Worm (Caenorhabditis elegans) whole organism, young adult: ENCODE measurements around the gene sbt-1.
A peak's percentile ranks its signal among the peaks of the same experiment; 100 is the strongest.

Experiments used
- B0336.3 ChIP-seq: fragments of 200-800 bp; sonication (Bioruptor generic); IDR thresholded peaks from 2 replicates; pipeline ENCODE4 v1.3.6; 2022; ENCODE audit warnings: missing genetic modification characterization, missing compliant biosample characterization
- C17E4.6 ChIP-seq: fragments of 200-800 bp; sonication (Bioruptor generic); IDR thresholded peaks from 2 replicates; pipeline ENCODE4 v1.3.6; 2022; ENCODE audit warnings: missing genetic modification reagents, missing genetic modification characterization, missing compliant biosample characterization
- D2030.7 ChIP-seq: fragments of 200-800 bp; sonication (Bioruptor generic); IDR thresholded peaks from 2 replicates; pipeline ENCODE4 v1.3.6; 2022; ENCODE audit warnings: missing genetic modification reagents, missing genetic modification characterization, missing compliant biosample characterization
- F33H1.4 ChIP-seq: fragments of 200-800 bp; sonication (Bioruptor generic); IDR thresholded peaks from 2 replicates; pipeline ENCODE4 v1.3.6; 2022; ENCODE audit warnings: missing genetic modification reagents, missing genetic modification characterization, missing compliant biosample characterization
- F52B5.7 ChIP-seq: sonication (generic microtip); optimal IDR thresholded peaks from 2 replicates; lab custom pipeline; 2016; ENCODE audit warnings: mild to moderate bottlenecking, missing genetic modification characterization, missing compliant biosample characterization
- T07F8.4 ChIP-seq: sonication (generic microtip); optimal IDR thresholded peaks from 2 replicates; lab custom pipeline; 2016; ENCODE audit warnings: mild to moderate bottlenecking, missing genetic modification characterization, moderate library complexity, missing compliant biosample characterization
- Y56A3A.18 ChIP-seq: fragments of 200-800 bp; sonication (Bioruptor generic); IDR thresholded peaks from 2 replicates; pipeline ENCODE4 v1.3.6; 2022; ENCODE audit warnings: missing genetic modification reagents, missing genetic modification characterization, missing compliant biosample characterization
- Y79H2A.3 ChIP-seq: fragments of 200-800 bp; sonication (Bioruptor generic); conservative IDR thresholded peaks from 2 replicates; pipeline ENCODE4 v1.3.6; 2022; ENCODE audit warnings: missing genetic modification reagents, missing genetic modification characterization, missing compliant biosample characterization
- ZK185.1 ChIP-seq: sonication (generic microtip); optimal IDR thresholded peaks from 2 replicates; lab custom pipeline; 2016; ENCODE audit warnings: mild to moderate bottlenecking, missing genetic modification characterization, missing compliant biosample characterization; ENCODE audit not compliant: poor library complexity, severe bottlenecking
- akir-1 ChIP-seq: fragments of 200-800 bp; sonication (Bioruptor generic); optimal IDR thresholded peaks from 2 replicates; lab custom pipeline; 2018; ENCODE audit warnings: mild to moderate bottlenecking, missing genetic modification characterization, moderate library complexity, missing compliant biosample characterization
- ama-1 ChIP-seq, 3 experiments: fragments of 150-350 bp in 1 of 3; sonication (generic microtip) in 2 of 3; optimal IDR thresholded peaks; 2 replicates each; lab custom pipeline; 2014 to 2018; ENCODE audit warnings: missing biosample characterization in 2 of 3, missing genetic modification characterization in 2 of 3, missing genetic modification reagents in 2 of 3
- atf-7 ChIP-seq: sonication (generic microtip); optimal IDR thresholded peaks from 2 replicates; lab custom pipeline; 2017; ENCODE audit warnings: mild to moderate bottlenecking, missing genetic modification characterization, missing compliant biosample characterization
- bed-1 ChIP-seq: fragments of 200-800 bp; sonication (Bioruptor generic); IDR thresholded peaks from 2 replicates; pipeline ENCODE4 v1.3.6; 2022; ENCODE audit warnings: missing genetic modification reagents, missing genetic modification characterization, missing compliant biosample characterization
- bed-2 ChIP-seq: fragments of 200-800 bp; sonication (Bioruptor generic); IDR thresholded peaks from 2 replicates; pipeline ENCODE4 v1.3.6; 2022; ENCODE audit warnings: missing genetic modification reagents, missing genetic modification characterization, missing compliant biosample characterization
- cebp-1 ChIP-seq, 2 experiments: fragments of 200-800 bp in 1 of 2; sonication (Bioruptor generic) in 1 of 2; sonication (generic microtip) in 1 of 2; IDR thresholded peaks in 1 of 2; optimal IDR thresholded peaks in 1 of 2; 2 replicates each; pipeline versions ENCODE4 v1.3.6 to Lab custom; 2017 to 2022; ENCODE audit warnings: missing compliant biosample characterization in 2 of 2, missing genetic modification characterization in 2 of 2, mild to moderate bottlenecking in 1 of 2, missing genetic modification reagents in 1 of 2, moderate library complexity in 1 of 2
- ceh-27 ChIP-seq: fragments of 200-800 bp; sonication (Bioruptor generic); optimal IDR thresholded peaks from 2 replicates; lab custom pipeline; 2018; ENCODE audit warnings: mild to moderate bottlenecking, missing genetic modification characterization, moderate library complexity, missing compliant biosample characterization
- ceh-58 ChIP-seq: fragments of 200-800 bp; sonication (Bioruptor generic); IDR thresholded peaks from 2 replicates; pipeline ENCODE4 v1.3.6; 2022; ENCODE audit warnings: missing genetic modification characterization, missing compliant biosample characterization
- ceh-91 ChIP-seq: fragments of 200-800 bp; sonication (Bioruptor generic); IDR thresholded peaks from 2 replicates; pipeline ENCODE4 v1.3.6; 2022; ENCODE audit warnings: missing genetic modification reagents, missing genetic modification characterization, missing compliant biosample characterization
- dpl-1 ChIP-seq: fragments of 150-350 bp; optimal IDR thresholded peaks from 2 replicates; lab custom pipeline; 2014; ENCODE audit warnings: missing biosample characterization, missing genetic modification reagents, missing genetic modification characterization
- egrh-3 ChIP-seq: fragments of 200-800 bp; sonication (Bioruptor generic); IDR thresholded peaks from 2 replicates; pipeline ENCODE4 v1.3.6; 2022; ENCODE audit warnings: missing genetic modification reagents, missing genetic modification characterization, missing compliant biosample characterization
- ekl-4 ChIP-seq: fragments of 200-800 bp; sonication (Bioruptor generic); IDR thresholded peaks from 2 replicates; pipeline ENCODE4 v1.3.6; 2022; ENCODE audit warnings: missing genetic modification reagents, missing genetic modification characterization, missing compliant biosample characterization
- gei-17 ChIP-seq: fragments of 200-800 bp; sonication (Bioruptor generic); optimal IDR thresholded peaks from 2 replicates; lab custom pipeline; 2018; ENCODE audit warnings: mild to moderate bottlenecking, missing genetic modification characterization, missing compliant biosample characterization
- hlh-12 ChIP-seq: sonication (generic microtip); optimal IDR thresholded peaks from 2 replicates; lab custom pipeline; 2016; ENCODE audit warnings: missing genetic modification characterization, missing compliant biosample characterization
- hmg-1.2 ChIP-seq: fragments of 200-800 bp; sonication (Bioruptor generic); IDR thresholded peaks from 2 replicates; pipeline ENCODE4 v1.3.6; 2022; ENCODE audit warnings: missing genetic modification reagents, missing genetic modification characterization, missing compliant biosample characterization
- hsf-1 ChIP-seq: fragments of 200-800 bp; sonication (Bioruptor generic); IDR thresholded peaks from 2 replicates; pipeline ENCODE4 v1.3.6; 2022; ENCODE audit warnings: missing genetic modification reagents, missing genetic modification characterization, missing compliant biosample characterization
- lag-1 ChIP-seq: fragments of 200-800 bp; sonication (Bioruptor generic); IDR thresholded peaks from 2 replicates; pipeline ENCODE4 v1.3.6; 2022; ENCODE audit warnings: missing genetic modification reagents, missing genetic modification characterization, missing compliant biosample characterization
- let-607 ChIP-seq, 2 experiments: fragments of 200-800 bp in 1 of 2; sonication (Bioruptor generic) in 1 of 2; sonication (generic microtip) in 1 of 2; optimal IDR thresholded peaks; 2 replicates each; lab custom pipeline; 2016 to 2018; ENCODE audit warnings: mild to moderate bottlenecking in 2 of 2, missing compliant biosample characterization in 2 of 2, missing genetic modification characterization in 2 of 2, moderate library complexity in 2 of 2, missing genotype in 1 of 2
- lin-40 ChIP-seq: sonication (generic microtip); optimal IDR thresholded peaks from 2 replicates; lab custom pipeline; 2016; ENCODE audit warnings: missing genetic modification characterization, mild to moderate bottlenecking, missing compliant biosample characterization, missing genotype, missing genetic modification reagents
- lsl-1 ChIP-seq: fragments of 200-800 bp; sonication (Bioruptor generic); optimal IDR thresholded peaks from 2 replicates; lab custom pipeline; 2018; ENCODE audit warnings: mild to moderate bottlenecking, missing genetic modification characterization, moderate library complexity, missing compliant biosample characterization
- lsy-27 ChIP-seq: sonication (generic microtip); optimal IDR thresholded peaks from 2 replicates; lab custom pipeline; 2017; ENCODE audit warnings: missing genetic modification characterization, mild to moderate bottlenecking, missing compliant biosample characterization, antibody characterized with exemption, missing genotype, borderline replicate concordance; ENCODE audit not compliant: insufficient read depth
- madf-10 ChIP-seq: sonication (generic microtip); optimal IDR thresholded peaks from 2 replicates; lab custom pipeline; 2016; ENCODE audit warnings: mild to moderate bottlenecking, missing genetic modification characterization, missing compliant biosample characterization
- madf-6 ChIP-seq: fragments of 200-800 bp; sonication (Bioruptor generic); IDR thresholded peaks from 2 replicates; pipeline ENCODE4 v1.3.6; 2022; ENCODE audit warnings: missing genetic modification reagents, missing genetic modification characterization, missing compliant biosample characterization
- mcd-1 ChIP-seq: fragments of 200-800 bp; sonication (Bioruptor generic); IDR thresholded peaks from 2 replicates; pipeline ENCODE4 v1.3.6; 2022; ENCODE audit warnings: missing genetic modification reagents, missing genetic modification characterization, missing compliant biosample characterization
- nfya-1 ChIP-seq: sonication (generic microtip); optimal IDR thresholded peaks from 2 replicates; lab custom pipeline; 2017; ENCODE audit warnings: antibody characterized with exemption, missing compliant biosample characterization, missing genetic modification characterization, borderline replicate concordance; ENCODE audit not compliant: insufficient read depth
- nfyb-1 ChIP-seq: fragments of 200-800 bp; sonication (Bioruptor generic); IDR thresholded peaks from 2 replicates; pipeline ENCODE4 v1.3.6; 2022; ENCODE audit warnings: missing genetic modification reagents, missing genetic modification characterization, missing compliant biosample characterization
- rcor-1 ChIP-seq: fragments of 200-800 bp; sonication (Bioruptor generic); IDR thresholded peaks from 2 replicates; pipeline ENCODE4 v1.3.6; 2022; ENCODE audit warnings: missing genetic modification reagents, missing genetic modification characterization, missing compliant biosample characterization
- repo-1 ChIP-seq: sonication (generic microtip); optimal IDR thresholded peaks from 2 replicates; lab custom pipeline; 2017; ENCODE audit warnings: mild to moderate bottlenecking, missing genetic modification characterization, missing compliant biosample characterization
- snpc-1.1 ChIP-seq: sonication (generic microtip); optimal IDR thresholded peaks from 2 replicates; lab custom pipeline; 2017; ENCODE audit warnings: missing genetic modification characterization, mild to moderate bottlenecking, missing compliant biosample characterization, antibody characterized with exemption, moderate library complexity, missing genotype, missing genetic modification reagents; ENCODE audit not compliant: insufficient read depth
- snpc-1.3 ChIP-seq: sonication (generic microtip); optimal IDR thresholded peaks from 2 replicates; lab custom pipeline; 2017; ENCODE audit warnings: missing genetic modification characterization, mild to moderate bottlenecking, missing compliant biosample characterization, antibody characterized with exemption, moderate library complexity, missing genotype, missing genetic modification reagents; ENCODE audit not compliant: insufficient read depth
- snpc-3.4 ChIP-seq: sonication (generic microtip); optimal IDR thresholded peaks from 2 replicates; lab custom pipeline; 2017; ENCODE audit warnings: missing genetic modification characterization, mild to moderate bottlenecking, missing compliant biosample characterization, antibody characterized with exemption, moderate library complexity, missing genotype, missing genetic modification reagents
- snpc-4 ChIP-seq, 5 experiments: fragments of 150-350 bp in 1 of 5; sonication (generic microtip) in 4 of 5; optimal IDR thresholded peaks; 2 replicates each; lab custom pipeline; 2014 to 2018; ENCODE audit warnings: missing genetic modification characterization in 5 of 5, missing biosample characterization in 3 of 5, antibody characterized with exemption in 2 of 5, mild to moderate bottlenecking in 2 of 5, missing compliant biosample characterization in 2 of 5, missing genotype in 2 of 5, moderate library complexity in 2 of 5, missing genetic modification reagents in 1 of 5
- somi-1 ChIP-seq: fragments of 200-800 bp; sonication (Bioruptor generic); optimal IDR thresholded peaks from 2 replicates; lab custom pipeline; 2018; ENCODE audit warnings: mild to moderate bottlenecking, missing genetic modification characterization, missing compliant biosample characterization
- tbx-9 ChIP-seq: sonication (generic microtip); optimal IDR thresholded peaks from 2 replicates; lab custom pipeline; 2016; ENCODE audit warnings: borderline replicate concordance, missing genetic modification characterization, inconsistent platforms, missing compliant biosample characterization
- zfh-2 ChIP-seq: fragments of 200-800 bp; sonication (Bioruptor generic); conservative IDR thresholded peaks from 2 replicates; pipeline ENCODE4 v1.3.6; 2022; ENCODE audit warnings: missing genetic modification reagents, missing genetic modification characterization, missing compliant biosample characterization
- ztf-25 ChIP-seq: fragments of 200-800 bp; sonication (Bioruptor generic); IDR thresholded peaks from 2 replicates; pipeline ENCODE4 v1.3.6; 2022; ENCODE audit warnings: missing genetic modification reagents, missing genetic modification characterization, missing compliant biosample characterization

sbt-1 gene

DNA sequence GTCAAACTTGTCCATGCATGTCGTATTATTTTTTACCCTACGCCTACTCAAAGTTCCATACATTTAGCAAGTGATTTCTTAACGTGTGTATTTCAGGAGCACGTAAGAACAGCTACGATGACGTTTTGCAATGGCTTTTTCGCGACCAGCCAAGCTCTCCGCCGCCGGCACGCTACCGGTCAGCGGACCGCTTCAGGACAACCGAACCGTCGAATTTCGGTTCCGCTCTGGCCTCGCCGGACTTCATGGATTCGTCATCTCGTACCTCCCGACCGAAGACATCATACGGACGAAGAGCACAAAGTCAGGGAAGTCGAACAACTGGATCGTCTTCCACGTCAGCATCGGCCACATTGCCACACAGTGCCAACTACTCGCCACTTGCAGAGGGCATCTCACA, 45.0 kb downstream of the sbt-1 start:
- TF ChIP-seq nfyb-1 (GFP tag; lab: Robert Waterston, UW) (no peak), gei-17 (no peak), tbx-9 (no peak), ceh-91 (GFP tag; lab: Robert Waterston, UW) (no peak), B0336.3 (GFP tag; lab: Robert Waterston, UW) (peak; percentile 19; the same call in 1 of the 2 replicates), hmg-1.2 (GFP tag; lab: Robert Waterston, UW) (0 out of 2 replicates have a peak, but pooled peaks have one; percentile 13), ztf-25 (GFP tag; lab: Robert Waterston, UW) (peak; percentile 26; the same call in 1 of the 2 replicates), D2030.7 (GFP tag; lab: Robert Waterston, UW) (no peak), hsf-1 (no peak), cebp-1 (GFP tag; IDR thresholded peaks at IDR 0.05; lab: Robert Waterston, UW) (no peak), cebp-1 (tag; optimal IDR thresholded peaks at IDR 0.05; lab: Kevin White, UChicago) (peak; percentile 26), ekl-4 (GFP tag; lab: Robert Waterston, UW) (no peak), dpl-1 (no peak), bed-2 (GFP tag; lab: Robert Waterston, UW) (no peak), bed-1 (GFP tag; lab: Robert Waterston, UW) (no peak), lsy-27 (no peak), repo-1 (tag; lab: Kevin White, UChicago) (peak; percentile 36), snpc-4 (GFP tag; optimal IDR thresholded peaks at IDR 0.05; lab: Kevin White, UChicago) (no peak), snpc-4 (tag; optimal IDR thresholded peaks at IDR 0.05; lab: Kevin White, UChicago) (no peak), snpc-3.4 (tag; lab: Kevin White, UChicago) (no peak), snpc-1.3 (no peak), lag-1 (GFP tag; lab: Robert Waterston, UW) (no peak), madf-6 (GFP tag; lab: Robert Waterston, UW) (no peak), C17E4.6 (GFP tag; lab: Robert Waterston, UW) (no peak), lsl-1 (GFP tag; lab: Kevin White, UChicago) (no peak), akir-1 (no peak), ceh-58 (GFP tag; lab: Robert Waterston, UW) (0 out of 2 replicates have a peak, but pooled peaks have one; percentile 27), Y79H2A.3 (no peak), F52B5.7 (tag; lab: Kevin White, UChicago) (peak; percentile 51), zfh-2 (peak; percentile 74), egrh-3 (peak; percentile 50; the same call in 1 of the 2 replicates), T07F8.4 (tag; lab: Kevin White, UChicago) (no peak), hlh-12 (tag; lab: Kevin White, UChicago) (no peak), ZK185.1 (no peak), nfya-1 (tag; lab: Kevin White, UChicago) (no peak), snpc-1.1 (tag; lab: Kevin White, UChicago) (no peak), Y56A3A.18 (GFP tag; lab: Robert Waterston, UW) (0 out of 2 replicates have a peak, but pooled peaks have one; percentile 27)

DNA sequence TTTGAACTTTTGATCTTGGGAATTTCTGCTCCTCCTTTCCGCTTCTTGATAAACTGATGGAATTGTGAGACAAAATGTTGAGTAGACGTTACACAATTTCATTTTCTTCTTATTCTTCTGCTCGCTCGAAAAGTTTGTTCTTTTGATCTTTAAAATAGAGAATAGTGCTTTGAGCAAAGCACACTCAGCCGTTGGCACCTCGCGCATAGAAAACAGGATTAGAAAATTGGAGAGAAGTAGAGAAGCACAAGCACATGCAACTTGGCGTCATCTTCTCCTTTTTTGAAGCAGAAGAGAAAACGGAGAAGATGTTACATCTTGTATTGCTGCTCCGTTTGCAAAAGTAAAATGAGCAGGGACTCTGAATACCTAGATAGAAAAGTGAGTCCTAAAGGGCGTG, 46.5 kb downstream of the sbt-1 start:
- TF ChIP-seq mcd-1 (GFP tag; lab: Robert Waterston, UW) (no peak), cebp-1 (GFP tag; IDR thresholded peaks at IDR 0.05; lab: Robert Waterston, UW) (no peak), cebp-1 (tag; optimal IDR thresholded peaks at IDR 0.05; lab: Kevin White, UChicago) (peak; percentile 22), rcor-1 (GFP tag; lab: Robert Waterston, UW) (no peak), let-607 (tag; optimal IDR thresholded peaks at IDR 0.05; lab: Kevin White, UChicago) (peak in 1 of 2 experiments; percentile 12), ceh-27 (peak; percentile 11), ama-1 (optimal IDR thresholded peaks at IDR 0.05; lab: Kevin White, UChicago) (no peak), ama-1 (GFP tag; optimal IDR thresholded peaks at IDR 0.05; lab: Kevin White, UChicago) (peak in 1 of 2 experiments; percentile 61), ZK185.1 (no peak), F33H1.4 (GFP tag; lab: Robert Waterston, UW) (no peak), lin-40 (tag; lab: Kevin White, UChicago) (peak; percentile 31), atf-7 (tag; lab: Kevin White, UChicago) (peak; percentile 25), somi-1 (GFP tag; lab: Kevin White, UChicago) (peak; percentile 5), madf-10 (tag; lab: Kevin White, UChicago) (peak; percentile 96)
